Worm (Caenorhabditis elegans): ENCODE measurements around the gene F02C12.1.

ce11 chrX:13383273-13383672 is 18.6 kb upstream of the F02C12.1 start:
- TF ChIP-seq blmp-1 (tag; optimal IDR thresholded peaks at IDR 0.05) (no peak), pha-4 (tag; optimal IDR thresholded peaks at IDR 0.05) (no peak), unc-62 (GFP tag; optimal IDR thresholded peaks at IDR 0.05) (no peak), elt-3 (tag; optimal IDR thresholded peaks at IDR 0.05) (no peak), mls-2 (tag; optimal IDR thresholded peaks at IDR 0.05) (no peak), lin-32 (GFP tag; optimal IDR thresholded peaks at IDR 0.05) (no peak), lin-13 (tag; optimal IDR thresholded peaks at IDR 0.05) (no peak), nhr-28 (tag; optimal IDR thresholded peaks at IDR 0.05) (no peak), snpc-4 (tag; optimal IDR thresholded peaks at IDR 0.05) (no peak), drap-1 (GFP tag; optimal IDR thresholded peaks at IDR 0.05) (no peak), elt-1 (tag; optimal IDR thresholded peaks at IDR 0.05; ENCODE audit: borderline replicate concordance, insufficient read depth) (no peak), sptf-1 (tag; optimal IDR thresholded peaks at IDR 0.05) (no peak)
